Worm (Caenorhabditis elegans) whole organism, L4 larva: ENCODE measurements around the gene D2023.4.

Experiments used
- D1046.2 ChIP-seq: fragments of 200-800 bp; sonication (Bioruptor generic); IDR thresholded peaks from 2 replicates; pipeline ENCODE4 v1.3.6; 2022; ENCODE audit warnings: missing genetic modification characterization, missing compliant biosample characterization
- F10B5.3 ChIP-seq: sonication (generic microtip); optimal IDR thresholded peaks from 2 replicates; lab custom pipeline; 2016; ENCODE audit warnings: mild to moderate bottlenecking, missing genetic modification characterization, missing compliant biosample characterization
- F26F4.8 ChIP-seq: fragments of 200-800 bp; sonication (Bioruptor generic); conservative IDR thresholded peaks from 2 replicates; pipeline ENCODE4 v1.3.6; 2022; ENCODE audit warnings: missing genetic modification characterization, missing compliant biosample characterization
- F37D6.2 ChIP-seq: sonication (generic microtip); optimal IDR thresholded peaks from 2 replicates; lab custom pipeline; 2016; ENCODE audit warnings: mild to moderate bottlenecking, missing genetic modification characterization, missing compliant biosample characterization
- T20F7.1 ChIP-seq: fragments of 200-800 bp; sonication (Bioruptor generic); optimal IDR thresholded peaks from 2 replicates; lab custom pipeline; 2018; ENCODE audit warnings: mild to moderate bottlenecking, missing genetic modification characterization, missing compliant biosample characterization
- T26A8.4 ChIP-seq: fragments of 200-800 bp; sonication (Bioruptor generic); IDR thresholded peaks from 2 replicates; pipeline ENCODE4 v1.3.6; 2022; ENCODE audit warnings: missing genetic modification characterization, missing compliant biosample characterization
- Y48G9A.11 ChIP-seq: fragments of 200-800 bp; sonication (Bioruptor generic); IDR thresholded peaks from 2 replicates; pipeline ENCODE4 v1.3.6; 2022; ENCODE audit warnings: missing genetic modification reagents, missing genetic modification characterization, missing compliant biosample characterization
- Y5F2A.4 ChIP-seq: fragments of 200-800 bp; sonication (Bioruptor generic); optimal IDR thresholded peaks from 2 replicates; lab custom pipeline; 2018; ENCODE audit warnings: mild to moderate bottlenecking, missing genetic modification characterization, missing compliant biosample characterization
- ZK337.2 ChIP-seq: fragments of 200-800 bp; sonication (Bioruptor generic); IDR thresholded peaks from 2 replicates; pipeline ENCODE4 v1.3.6; 2022; ENCODE audit warnings: missing genetic modification reagents, missing genetic modification characterization, missing compliant biosample characterization
- ZK546.5 ChIP-seq, 2 experiments: sonication (generic microtip); optimal IDR thresholded peaks; 2 replicates each; lab custom pipeline; 2017; ENCODE audit warnings: missing biosample characterization in 2 of 2, missing genetic modification characterization in 2 of 2
- aha-1 ChIP-seq: fragments of 150-350 bp; peaks from one replicate; lab custom pipeline; 2014; ENCODE audit warnings: missing biosample characterization, missing genetic modification characterization
- ama-1 ChIP-seq: fragments of 150-350 bp; optimal IDR thresholded peaks from 2 replicates; lab custom pipeline; 2014; ENCODE audit warnings: inconsistent platforms, mixed read lengths
- attf-4 ChIP-seq: sonication (generic microtip); optimal IDR thresholded peaks from 3 replicates; lab custom pipeline; 2017; ENCODE audit warnings: missing biosample characterization, missing genetic modification characterization
- ceh-20 ChIP-seq: fragments of 200-800 bp; sonication (Bioruptor generic); IDR thresholded peaks from 2 replicates; pipeline ENCODE4 v1.3.6; 2022; ENCODE audit warnings: missing genetic modification reagents, missing genetic modification characterization, missing compliant biosample characterization
- ceh-28 ChIP-seq: fragments of 150-350 bp; optimal IDR thresholded peaks from 2 replicates; lab custom pipeline; 2014; ENCODE audit warnings: missing biosample characterization, missing genetic modification reagents, missing genetic modification characterization
- ceh-62 ChIP-seq: sonication (generic microtip); optimal IDR thresholded peaks from 2 replicates; lab custom pipeline; 2017; ENCODE audit warnings: missing biosample characterization, missing genetic modification characterization
- ces-1 ChIP-seq: fragments of 150-350 bp; sonication (generic microtip); optimal IDR thresholded peaks from 4 replicates; lab custom pipeline; 2014; ENCODE audit warnings: missing biosample characterization, missing genetic modification reagents, missing genetic modification characterization
- ctbp-1 ChIP-seq: fragments of 200-800 bp; sonication (Bioruptor generic); IDR thresholded peaks from 2 replicates; pipeline ENCODE4 v1.3.6; 2022; ENCODE audit warnings: missing genetic modification reagents, missing genetic modification characterization, missing compliant biosample characterization
- daf-16 ChIP-seq, 3 experiments: sonication (generic microtip); optimal IDR thresholded peaks; 2 replicates each; lab custom pipeline; 2016 to 2017; ENCODE audit warnings: missing genetic modification characterization in 3 of 3, missing genetic modification reagents in 3 of 3, mild to moderate bottlenecking in 2 of 3, missing compliant biosample characterization in 2 of 3, missing biosample characterization in 1 of 3, moderate library complexity in 1 of 3
- egl-43 ChIP-seq: fragments of 200-800 bp; sonication (Bioruptor generic); IDR thresholded peaks from 2 replicates; pipeline ENCODE4 v1.3.6; 2022; ENCODE audit warnings: missing genetic modification reagents, missing genetic modification characterization, missing compliant biosample characterization
- fos-1 ChIP-seq: fragments of 150-350 bp; optimal IDR thresholded peaks from 2 replicates; lab custom pipeline; 2014; ENCODE audit warnings: missing biosample characterization, missing genetic modification characterization
- hlh-11 ChIP-seq: fragments of 200-800 bp; sonication (Bioruptor generic); optimal IDR thresholded peaks from 2 replicates; lab custom pipeline; 2018; ENCODE audit warnings: mild to moderate bottlenecking, missing genetic modification characterization, missing compliant biosample characterization
- hlh-30 ChIP-seq: sonication (generic microtip); optimal IDR thresholded peaks from 2 replicates; lab custom pipeline; 2017; ENCODE audit warnings: antibody characterized with exemption, mild to moderate bottlenecking, missing genetic modification characterization, missing compliant biosample characterization; ENCODE audit not compliant: insufficient read depth
- lim-7 ChIP-seq: fragments of 200-800 bp; sonication (Bioruptor generic); IDR thresholded peaks from 2 replicates; pipeline ENCODE4 v1.3.6; 2022; ENCODE audit warnings: missing genetic modification characterization, missing compliant biosample characterization
- lin-15B ChIP-seq: fragments of 150-350 bp; sonication (generic microtip); optimal IDR thresholded peaks from 3 replicates; lab custom pipeline; 2014; ENCODE audit warnings: missing biosample characterization, missing genetic modification characterization
- lin-39 ChIP-seq: fragments of 150-350 bp; optimal IDR thresholded peaks from 2 replicates; lab custom pipeline; 2014; ENCODE audit warnings: missing biosample characterization, missing genetic modification reagents, missing genetic modification characterization
- lir-3 ChIP-seq: sonication (generic microtip); optimal IDR thresholded peaks from 2 replicates; lab custom pipeline; 2016; ENCODE audit warnings: mild to moderate bottlenecking, missing genetic modification characterization, missing compliant biosample characterization
- lsy-2 ChIP-seq, 2 experiments: fragments of 150-350 bp in 1 of 2; sonication (generic microtip) in 1 of 2; optimal IDR thresholded peaks; 2 replicates each; lab custom pipeline; 2014 to 2017; ENCODE audit warnings: missing biosample characterization in 2 of 2, missing genetic modification characterization in 2 of 2
- madf-5 ChIP-seq, 2 experiments: fragments of 200-800 bp; sonication (Bioruptor generic); IDR thresholded peaks; 2 replicates each; pipeline ENCODE4 v1.3.6; 2022; ENCODE audit warnings: missing compliant biosample characterization in 2 of 2, missing genetic modification characterization in 2 of 2
- madf-9 ChIP-seq: fragments of 200-800 bp; sonication (Bioruptor generic); conservative IDR thresholded peaks from 2 replicates; pipeline ENCODE4 v1.3.6; 2022; ENCODE audit warnings: missing genetic modification reagents, missing genetic modification characterization, missing compliant biosample characterization
- mdl-1 ChIP-seq, 2 experiments: fragments of 150-350 bp in 1 of 2; sonication (generic microtip) in 1 of 2; optimal IDR thresholded peaks; 2 replicates each; lab custom pipeline; 2014 to 2017; ENCODE audit warnings: missing biosample characterization in 2 of 2, missing genetic modification characterization in 2 of 2
- mdt-29 ChIP-seq: fragments of 200-800 bp; sonication (Bioruptor generic); IDR thresholded peaks from 2 replicates; pipeline ENCODE4 v1.3.6; 2022; ENCODE audit warnings: missing genetic modification reagents, missing genetic modification characterization, missing compliant biosample characterization
- mep-1 ChIP-seq: fragments of 150-350 bp; sonication (generic microtip); optimal IDR thresholded peaks from 3 replicates; lab custom pipeline; 2014; ENCODE audit warnings: missing biosample characterization, missing genetic modification characterization
- nhr-10 ChIP-seq: fragments of 150-350 bp; optimal IDR thresholded peaks from 2 replicates; lab custom pipeline; 2014; ENCODE audit warnings: missing biosample characterization, missing genetic modification characterization
- nhr-11 ChIP-seq: fragments of 150-350 bp; optimal IDR thresholded peaks from 2 replicates; lab custom pipeline; 2014; ENCODE audit warnings: missing biosample characterization, missing genetic modification characterization
- nhr-237 ChIP-seq: sonication (generic microtip); optimal IDR thresholded peaks from 2 replicates; lab custom pipeline; 2017; ENCODE audit warnings: missing biosample characterization, missing genetic modification characterization
- nhr-28 ChIP-seq: fragments of 150-350 bp; optimal IDR thresholded peaks from 2 replicates; lab custom pipeline; 2014; ENCODE audit warnings: missing biosample characterization, missing genetic modification characterization
- nhr-76 ChIP-seq: fragments of 150-350 bp; optimal IDR thresholded peaks from 2 replicates; lab custom pipeline; 2014; ENCODE audit warnings: missing biosample characterization, missing genetic modification characterization
- pha-4 ChIP-seq, 2 experiments: fragments of 150-350 bp in 1 of 2; fragments of 200-800 bp in 1 of 2; sonication (Bioruptor generic) in 1 of 2; IDR thresholded peaks in 1 of 2; optimal IDR thresholded peaks in 1 of 2; 2 replicates each; pipeline versions ENCODE4 v1.3.6 to Lab custom; 2014 to 2022; ENCODE audit warnings: missing genetic modification characterization in 2 of 2, missing genetic modification reagents in 2 of 2, missing biosample characterization in 1 of 2, missing compliant biosample characterization in 1 of 2
- php-3 ChIP-seq: fragments of 200-800 bp; sonication (Bioruptor generic); IDR thresholded peaks from 2 replicates; pipeline ENCODE4 v1.3.6; 2022; ENCODE audit warnings: missing genetic modification reagents, missing genetic modification characterization, missing compliant biosample characterization
- set-16 ChIP-seq: fragments of 200-800 bp; sonication (Bioruptor generic); IDR thresholded peaks from 2 replicates; pipeline ENCODE4 v1.3.6; 2022; ENCODE audit warnings: missing genetic modification reagents, missing genetic modification characterization, missing compliant biosample characterization
- snpc-1.2 ChIP-seq: fragments of 200-800 bp; sonication (Bioruptor generic); IDR thresholded peaks from 2 replicates; pipeline ENCODE4 v1.3.6; 2022; ENCODE audit warnings: missing genetic modification reagents, missing genetic modification characterization, missing compliant biosample characterization
- tag-97 ChIP-seq: fragments of 200-800 bp; sonication (Bioruptor generic); IDR thresholded peaks from 2 replicates; pipeline ENCODE4 v1.3.6; 2022; ENCODE audit warnings: missing genetic modification characterization, missing compliant biosample characterization
- unc-130 ChIP-seq: sonication (generic microtip); optimal IDR thresholded peaks from 2 replicates; lab custom pipeline; 2016; ENCODE audit warnings: missing genetic modification reagents, missing genetic modification characterization, missing compliant biosample characterization
- unc-39 ChIP-seq: sonication (generic microtip); optimal IDR thresholded peaks from 2 replicates; lab custom pipeline; 2017; ENCODE audit warnings: missing biosample characterization, missing genetic modification characterization
- unc-62 ChIP-seq, 3 experiments: fragments of 150-350 bp in 1 of 3; sonication (generic microtip); optimal IDR thresholded peaks in 2 of 3; peaks in 1 of 3; 1 replicate in 1 of 3; 2 replicates in 2 of 3; lab custom pipeline; 2014 to 2017; ENCODE audit warnings: missing biosample characterization in 3 of 3, missing genetic modification characterization in 3 of 3, missing genetic modification reagents in 3 of 3, missing genotype in 1 of 3

D2023.4 gene

ce11 chrV:11859082-11859858 lies 33.7 kb upstream of the D2023.4 start (continued):
- TF ChIP-seq tag-97 (GFP tag; lab: Robert Waterston, UW), result no peak
- TF ChIP-seq T20F7.1 (GFP tag; lab: Kevin White, UChicago), result no peak
- peak; percentile 14; the same call in 1 of the 2 replicates for TF ChIP-seq ceh-20
- TF ChIP-seq pha-4 (GFP tag; IDR thresholded peaks at IDR 0.05; lab: Robert Waterston, UW), result no peak
- TF ChIP-seq pha-4 (tag; optimal IDR thresholded peaks at IDR 0.05; lab: Kevin White, UChicago), result peak; percentile 23
- TF ChIP-seq php-3 (GFP tag; lab: Robert Waterston, UW), result 0 out of 2 replicates have a peak, but pooled peaks have one; percentile 7
- no peak for TF ChIP-seq ceh-62 (tag; lab: Kevin White, UChicago)
- TF ChIP-seq attf-4 (tag; lab: Kevin White, UChicago), result no peak
- no peak for TF ChIP-seq D1046.2 (GFP tag; lab: Robert Waterston, UW)
- TF ChIP-seq lsy-2 (tag; optimal IDR thresholded peaks at IDR 0.05; lab: Kevin White, UChicago), result peak; percentile 16 to 60
- TF ChIP-seq egl-43 (GFP tag; lab: Robert Waterston, UW), result no peak
- TF ChIP-seq aha-1 (tag; lab: Kevin White, UChicago), result no peak
- no peak for TF ChIP-seq unc-39 (tag; lab: Kevin White, UChicago)
- no peak for TF ChIP-seq T26A8.4
- no peak for TF ChIP-seq lim-7 (GFP tag; lab: Robert Waterston, UW)
- no peak for TF ChIP-seq lin-15B (tag; lab: Kevin White, UChicago)
- no peak for TF ChIP-seq madf-9
- TF ChIP-seq nhr-28 (tag; lab: Kevin White, UChicago), result peak; percentile 40

ce11 chrV:11858299-11858698 lies 32.7 kb upstream of the D2023.4 start:
- no peak for TF ChIP-seq F37D6.2
- no peak for TF ChIP-seq unc-62 (GFP tag; optimal IDR thresholded peaks at IDR 0.05 in 1 of 2; lab: Kevin White, UChicago)
- TF ChIP-seq unc-62 (tag; optimal IDR thresholded peaks at IDR 0.05; lab: Kevin White, UChicago), result no peak
- TF ChIP-seq ama-1 (lab: Kevin White, UChicago), result no peak
- TF ChIP-seq ces-1 (GFP tag; lab: Kevin White, UChicago), result no peak
- peak; percentile 65 for TF ChIP-seq aha-1 (tag; lab: Kevin White, UChicago)
- TF ChIP-seq nhr-11, result no peak

ce11 chrV:11857756-11858155 lies 32.2 kb upstream of the D2023.4 start:
- no peak for TF ChIP-seq mdt-29 (GFP tag; lab: Robert Waterston, UW)
- no peak for TF ChIP-seq nhr-10 (tag; lab: Kevin White, UChicago)
- TF ChIP-seq F10B5.3, result no peak
- no peak for TF ChIP-seq unc-130 (GFP tag; lab: Kevin White, UChicago)
- TF ChIP-seq ama-1 (lab: Kevin White, UChicago), result no peak
- no peak for TF ChIP-seq ZK337.2
- TF ChIP-seq nhr-237 (tag; lab: Kevin White, UChicago), result no peak
- no peak for TF ChIP-seq ctbp-1 (GFP tag; lab: Robert Waterston, UW)
- no peak for TF ChIP-seq nhr-76 (tag; lab: Kevin White, UChicago)
- no peak for TF ChIP-seq Y48G9A.11 (GFP tag; lab: Robert Waterston, UW)
- no peak for TF ChIP-seq madf-5 (GFP tag; IDR thresholded peaks at IDR 0.05; lab: Robert Waterston, UW)
- TF ChIP-seq Y5F2A.4 (GFP tag; lab: Kevin White, UChicago), result no peak
- TF ChIP-seq F26F4.8, result no peak
- no peak for TF ChIP-seq set-16 (GFP tag; lab: Robert Waterston, UW)
- no peak for TF ChIP-seq lin-39 (tag; lab: Kevin White, UChicago)
- TF ChIP-seq lir-3 (tag; lab: Kevin White, UChicago), result no peak
- TF ChIP-seq ZK546.5 (tag; optimal IDR thresholded peaks at IDR 0.05; lab: Kevin White, UChicago), result no peak
- peak; percentile 4 for TF ChIP-seq mep-1
- TF ChIP-seq hlh-11 (tag; lab: Kevin White, UChicago), result peak; percentile 1
- TF ChIP-seq daf-16 (GFP tag; optimal IDR thresholded peaks at IDR 0.05; lab: Kevin White, UChicago), result no peak
- TF ChIP-seq daf-16 (tag; optimal IDR thresholded peaks at IDR 0.05; lab: Kevin White, UChicago), result no peak
- no peak for TF ChIP-seq snpc-1.2 (GFP tag; lab: Robert Waterston, UW)
- TF ChIP-seq mdl-1 (tag; optimal IDR thresholded peaks at IDR 0.05; lab: Kevin White, UChicago), result peak; percentile 8 to 17
- TF ChIP-seq fos-1 (tag; lab: Kevin White, UChicago), result no peak
- peak; percentile 97 for TF ChIP-seq aha-1 (tag; lab: Kevin White, UChicago)
- TF ChIP-seq nhr-28 (tag; lab: Kevin White, UChicago), result peak; percentile 25
- no peak for TF ChIP-seq ceh-28 (tag; lab: Kevin White, UChicago)
- no peak for TF ChIP-seq pha-4 (GFP tag; IDR thresholded peaks at IDR 0.05; lab: Robert Waterston, UW)
- no peak for TF ChIP-seq pha-4 (tag; optimal IDR thresholded peaks at IDR 0.05; lab: Kevin White, UChicago)
- TF ChIP-seq hlh-30 (tag; lab: Kevin White, UChicago), result peak; percentile 39
